Fruit fly (Drosophila melanogaster): Measurements from ENCODE around the gene aust.

DNA sequence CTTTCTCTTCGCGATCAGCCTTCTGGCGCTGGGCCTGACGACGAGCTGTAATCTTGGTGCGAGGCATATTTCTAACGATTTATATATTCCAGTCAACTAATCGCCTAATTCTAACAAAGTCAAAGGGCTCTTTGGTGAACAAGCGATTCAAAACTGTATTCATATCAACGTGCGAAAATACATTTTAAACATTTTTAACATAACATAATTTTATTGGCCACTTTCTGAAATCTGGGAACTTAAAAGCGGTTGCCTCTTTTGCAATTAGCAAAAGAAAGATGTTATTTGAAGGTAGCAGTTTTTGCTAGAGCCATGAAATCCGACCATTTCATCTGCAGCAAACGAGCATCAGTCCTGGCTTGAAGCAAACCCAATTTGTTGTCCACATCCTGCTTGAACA is at the start of gene aust:
- no peak for TF ChIP-seq ttk (optimal IDR thresholded peaks at IDR 0.05)
- TF ChIP-seq Sin3A (optimal IDR thresholded peaks at IDR 0.05) = no peak
- TF ChIP-seq psq (optimal IDR thresholded peaks at IDR 0.05) = no peak
